Fruit fly (Drosophila melanogaster) whole organism, embryonic: Measurements from ENCODE around the gene Muted.

Source experiments
- BEAF-32 ChIP-seq: fragments of 200-800 bp; sonication (Bioruptor generic); optimal IDR thresholded peaks from 3 replicates; lab custom pipeline; 2017; ENCODE audit warnings: missing biosample characterization, missing genetic modification characterization, mild to moderate bottlenecking, moderate library complexity, missing genetic modification reagents
- BtbVII ChIP-seq: fragments of 200-800 bp; sonication (Bioruptor generic); optimal IDR thresholded peaks from 3 replicates; lab custom pipeline; 2017; ENCODE audit warnings: missing biosample characterization, mild to moderate bottlenecking, missing genetic modification characterization
- CG10267 ChIP-seq: fragments of 200-800 bp; sonication (Bioruptor generic); optimal IDR thresholded peaks from 2 replicates; lab custom pipeline; 2018; ENCODE audit warnings: missing biosample characterization, mild to moderate bottlenecking, missing genetic modification characterization, moderate library complexity
- CG10959 ChIP-seq: fragments of 200-800 bp; sonication (Bioruptor generic); IDR thresholded peaks from 2 replicates; pipeline ENCODE4 v1.3.6; 2022; ENCODE audit warnings: missing biosample characterization, missing genetic modification characterization
- CG11247 ChIP-seq: fragments of 200-800 bp; sonication (Bioruptor generic); IDR thresholded peaks from 2 replicates; pipeline ENCODE4 v1.3.6; 2022; ENCODE audit warnings: missing biosample characterization, missing genetic modification characterization
- CG11398 ChIP-seq: fragments of 200-800 bp; sonication (Bioruptor generic); optimal IDR thresholded peaks from 2 replicates; lab custom pipeline; 2016; ENCODE audit warnings: missing biosample characterization, missing genetic modification characterization
- CG12942 ChIP-seq: fragments of 200-800 bp; sonication (Bioruptor generic); optimal IDR thresholded peaks from 3 replicates; lab custom pipeline; 2016; ENCODE audit warnings: missing biosample characterization, missing genetic modification characterization
- CG13123 ChIP-seq: fragments of 200-800 bp; sonication (Bioruptor generic); optimal IDR thresholded peaks from 2 replicates; lab custom pipeline; 2016; ENCODE audit warnings: missing biosample characterization, missing genetic modification characterization
- CG16779 ChIP-seq: fragments of 200-800 bp; sonication (Bioruptor generic); IDR thresholded peaks from 2 replicates; pipeline ENCODE4 v1.3.6; 2022; ENCODE audit warnings: missing biosample characterization, missing genetic modification characterization
- CG17359 ChIP-seq: fragments of 200-800 bp; sonication (Bioruptor generic); optimal IDR thresholded peaks from 3 replicates; lab custom pipeline; 2018; ENCODE audit warnings: missing biosample characterization, mild to moderate bottlenecking, missing genetic modification characterization, moderate library complexity
- CG2120 ChIP-seq: fragments of 200-800 bp; sonication (Bioruptor generic); optimal IDR thresholded peaks from 3 replicates; lab custom pipeline; 2016; ENCODE audit warnings: missing biosample characterization, missing genetic modification characterization
- CG2199 ChIP-seq: fragments of 200-800 bp; sonication (Bioruptor generic); IDR thresholded peaks from 3 replicates; pipeline ENCODE4 v1.3.6; 2022; ENCODE audit warnings: missing biosample characterization, missing genetic modification characterization
- CG3281 ChIP-seq: fragments of 200-800 bp; sonication (Bioruptor generic); optimal IDR thresholded peaks from 3 replicates; lab custom pipeline; 2017; ENCODE audit warnings: missing biosample characterization, mild to moderate bottlenecking, missing genetic modification characterization
- CG3995 ChIP-seq: fragments of 200-800 bp; sonication (Bioruptor generic); optimal IDR thresholded peaks from 3 replicates; lab custom pipeline; 2016; ENCODE audit warnings: missing biosample characterization, missing genetic modification characterization
- CG4282 ChIP-seq: fragments of 200-800 bp; sonication (Bioruptor generic); optimal IDR thresholded peaks from 2 replicates; lab custom pipeline; 2016; ENCODE audit warnings: missing biosample characterization, missing genetic modification characterization
- CG7556 ChIP-seq: fragments of 200-800 bp; sonication (Bioruptor generic); optimal IDR thresholded peaks from 2 replicates; lab custom pipeline; 2017; ENCODE audit warnings: missing biosample characterization, mild to moderate bottlenecking, missing genetic modification characterization
- CG7745 ChIP-seq: fragments of 200-800 bp; sonication (Bioruptor generic); optimal IDR thresholded peaks from 2 replicates; lab custom pipeline; 2018; ENCODE audit warnings: missing biosample characterization, mild to moderate bottlenecking, missing genetic modification characterization, moderate library complexity
- CG8089 ChIP-seq: fragments of 200-800 bp; sonication (Bioruptor generic); optimal IDR thresholded peaks from 3 replicates; lab custom pipeline; 2016; ENCODE audit warnings: missing biosample characterization, missing genetic modification characterization
- CG8359 ChIP-seq: fragments of 200-800 bp; sonication (Bioruptor generic); optimal IDR thresholded peaks from 2 replicates; lab custom pipeline; 2017; ENCODE audit warnings: missing biosample characterization, mild to moderate bottlenecking, missing genetic modification characterization, borderline replicate concordance
- CG9876 ChIP-seq: fragments of 200-800 bp; sonication (Bioruptor generic); optimal IDR thresholded peaks from 2 replicates; lab custom pipeline; 2016; ENCODE audit warnings: missing biosample characterization, missing genetic modification characterization
- Dek ChIP-seq: fragments of 200-800 bp; sonication (Bioruptor generic); optimal IDR thresholded peaks from 3 replicates; lab custom pipeline; 2019; ENCODE audit warnings: missing biosample characterization, mild to moderate bottlenecking, missing genetic modification characterization, moderate library complexity
- ERR ChIP-seq: fragments of 200-800 bp; sonication (Bioruptor generic); optimal IDR thresholded peaks from 2 replicates; lab custom pipeline; 2016; ENCODE audit warnings: missing biosample characterization, missing genetic modification characterization
- Hand ChIP-seq: fragments of 200-800 bp; sonication (Bioruptor generic); optimal IDR thresholded peaks from 2 replicates; lab custom pipeline; 2017; ENCODE audit warnings: mild to moderate bottlenecking, missing biosample characterization, missing genetic modification reagents, missing genetic modification characterization
- MTF-1 ChIP-seq: fragments of 200-800 bp; sonication (Bioruptor generic); optimal IDR thresholded peaks from 2 replicates; lab custom pipeline; 2018; ENCODE audit warnings: missing biosample characterization, mild to moderate bottlenecking, missing genetic modification characterization, borderline replicate concordance
- Scr ChIP-seq: fragments of 200-800 bp; sonication (Bioruptor generic); IDR thresholded peaks from 2 replicates; pipeline ENCODE4 v1.3.6; 2022; ENCODE audit warnings: missing biosample characterization, missing genetic modification characterization; ENCODE audit not compliant: partially characterized antibody
- Sry-δ ChIP-seq: fragments of 200-800 bp; sonication (Bioruptor generic); optimal IDR thresholded peaks from 2 replicates; lab custom pipeline; 2016; ENCODE audit warnings: missing biosample characterization, missing genetic modification characterization
- TFAM ChIP-seq: fragments of 200-800 bp; sonication (Bioruptor generic); optimal IDR thresholded peaks from 2 replicates; lab custom pipeline; 2017; ENCODE audit warnings: missing biosample characterization, missing genetic modification characterization, inconsistent platforms
- ap ChIP-seq: fragments of 200-800 bp; sonication (Bioruptor generic); IDR thresholded peaks from 2 replicates; pipeline ENCODE4 v1.3.6; 2022; ENCODE audit warnings: missing biosample characterization, missing genetic modification characterization
- az2 ChIP-seq: fragments of 200-800 bp; sonication (Bioruptor generic); optimal IDR thresholded peaks from 3 replicates; lab custom pipeline; 2016; ENCODE audit warnings: missing biosample characterization, missing genetic modification characterization
- chm ChIP-seq: fragments of 200-800 bp; sonication (Bioruptor generic); IDR thresholded peaks from 2 replicates; pipeline ENCODE4 v1.3.6; 2022; ENCODE audit warnings: missing biosample characterization, missing genetic modification characterization
- ci ChIP-seq: fragments of 200-800 bp; sonication (Bioruptor generic); IDR thresholded peaks from 3 replicates; pipeline ENCODE4 v1.3.6; 2022; ENCODE audit warnings: missing biosample characterization, missing genetic modification characterization
- crp ChIP-seq, 2 experiments: fragments of 200-800 bp; sonication (Bioruptor generic); optimal IDR thresholded peaks; 2 replicates in 1 of 2; 3 replicates in 1 of 2; lab custom pipeline; 2017; ENCODE audit warnings: missing biosample characterization in 2 of 2, missing genetic modification characterization in 2 of 2, mild to moderate bottlenecking in 1 of 2, moderate library complexity in 1 of 2
- cwo ChIP-seq: fragments of 200-800 bp; sonication (Bioruptor generic); optimal IDR thresholded peaks from 3 replicates; lab custom pipeline; 2017; ENCODE audit warnings: missing biosample characterization, missing genetic modification characterization, mild to moderate bottlenecking, moderate library complexity, missing genetic modification reagents
- danr ChIP-seq: fragments of 200-800 bp; sonication (Bioruptor generic); IDR thresholded peaks from 2 replicates; pipeline ENCODE4 v1.3.6; 2022; ENCODE audit warnings: missing biosample characterization, missing genetic modification characterization
- dmrt11E ChIP-seq: fragments of 200-800 bp; sonication (Bioruptor generic); optimal IDR thresholded peaks from 3 replicates; lab custom pipeline; 2018; ENCODE audit warnings: missing biosample characterization, mild to moderate bottlenecking, missing genetic modification characterization, moderate library complexity
- esg ChIP-seq: fragments of 200-800 bp; sonication (Bioruptor generic); conservative IDR thresholded peaks from 2 replicates; pipeline ENCODE4 v1.3.6; 2022; ENCODE audit warnings: missing biosample characterization, missing genetic modification characterization
- ham ChIP-seq: fragments of 200-800 bp; sonication (Bioruptor generic); IDR thresholded peaks from 2 replicates; pipeline ENCODE4 v1.3.6; 2022; ENCODE audit warnings: missing biosample characterization, missing genetic modification characterization
- hbn ChIP-seq: fragments of 200-800 bp; sonication (Bioruptor generic); IDR thresholded peaks from 2 replicates; pipeline ENCODE4 v1.3.6; 2022; ENCODE audit warnings: missing biosample characterization, missing genetic modification characterization; ENCODE audit not compliant: partially characterized antibody
- her ChIP-seq: fragments of 200-800 bp; sonication (Bioruptor generic); optimal IDR thresholded peaks from 2 replicates; lab custom pipeline; 2016; ENCODE audit warnings: missing biosample characterization, missing genetic modification characterization
- lmd ChIP-seq: fragments of 200-800 bp; sonication (Bioruptor generic); IDR thresholded peaks from 2 replicates; pipeline ENCODE4 v1.3.6; 2022; ENCODE audit warnings: missing biosample characterization, missing genetic modification characterization
- nom ChIP-seq: fragments of 200-800 bp; sonication (Bioruptor generic); optimal IDR thresholded peaks from 2 replicates; lab custom pipeline; 2017; ENCODE audit warnings: missing biosample characterization, missing genetic modification characterization, mild to moderate bottlenecking, moderate library complexity, missing genetic modification reagents
- ranshi ChIP-seq: fragments of 200-800 bp; sonication (Bioruptor generic); IDR thresholded peaks from 2 replicates; pipeline ENCODE4 v1.3.6; 2022; ENCODE audit warnings: missing biosample characterization, missing genetic modification characterization
- repo ChIP-seq: fragments of 200-800 bp; sonication (Bioruptor generic); optimal IDR thresholded peaks from 2 replicates; lab custom pipeline; 2016; ENCODE audit warnings: missing biosample characterization, missing genetic modification characterization
- row ChIP-seq: fragments of 200-800 bp; sonication (Bioruptor generic); IDR thresholded peaks from 3 replicates; pipeline ENCODE4 v1.3.6; 2022; ENCODE audit warnings: missing biosample characterization, missing genetic modification characterization
- sens-2 ChIP-seq: fragments of 200-800 bp; sonication (Bioruptor generic); IDR thresholded peaks from 2 replicates; pipeline ENCODE4 v1.3.6; 2022; ENCODE audit warnings: missing biosample characterization, missing genetic modification characterization
- sim ChIP-seq: fragments of 200-800 bp; sonication (Bioruptor generic); IDR thresholded peaks from 2 replicates; pipeline ENCODE4 v1.3.6; 2022; ENCODE audit warnings: missing biosample characterization, missing genetic modification characterization
- slbo ChIP-seq: fragments of 200-800 bp; sonication (Bioruptor generic); IDR thresholded peaks from 2 replicates; pipeline ENCODE4 v1.3.6; 2022; ENCODE audit warnings: missing biosample characterization, missing genetic modification characterization
- so ChIP-seq: fragments of 200-800 bp; sonication (Bioruptor generic); IDR thresholded peaks from 3 replicates; pipeline ENCODE4 v1.3.6; 2022; ENCODE audit warnings: missing biosample characterization, missing genetic modification characterization
- trh ChIP-seq: fragments of 200-800 bp; sonication (Bioruptor generic); optimal IDR thresholded peaks from 2 replicates; lab custom pipeline; 2016; ENCODE audit warnings: missing biosample characterization, missing genetic modification characterization
- zen ChIP-seq: fragments of 200-800 bp; sonication (Bioruptor generic); optimal IDR thresholded peaks from 3 replicates; lab custom pipeline; 2018; ENCODE audit warnings: missing biosample characterization, mild to moderate bottlenecking, missing genetic modification characterization, moderate library complexity

Muted gene

dm6 chr3R:22358810-22359209 lies 3.6 kb upstream of the Muted start (continued):
- TF ChIP-seq nom: peak; percentile 44
- TF ChIP-seq CG7556: peak; percentile 67
- peak; percentile 88 for TF ChIP-seq dmrt11E (tag; lab: Kevin White, UChicago)
- TF ChIP-seq ci: peak; percentile 82
- peak; percentile 54 for TF ChIP-seq lmd (GFP tag; lab: Robert Waterston, UW)
- TF ChIP-seq CG3995 (GFP tag; lab: Kevin White, UChicago): no peak
- peak; percentile 48; the same call in 1 of the 2 replicates for TF ChIP-seq slbo (GFP tag; lab: Robert Waterston, UW)
- TF ChIP-seq CG11398 (GFP tag; lab: Kevin White, UChicago): peak; percentile 37
- no peak for TF ChIP-seq hbn
- no peak for TF ChIP-seq ERR (GFP tag; lab: Kevin White, UChicago)
- TF ChIP-seq sim (GFP tag; lab: Robert Waterston, UW): peak; percentile 69
- no peak for TF ChIP-seq ham
- no peak for TF ChIP-seq her (GFP tag; lab: Kevin White, UChicago)
- no peak for TF ChIP-seq Scr (GFP tag; lab: Robert Waterston, UW)
- TF ChIP-seq sens-2: no peak
- peak; percentile 59 for TF ChIP-seq CG8089 (GFP tag; lab: Kevin White, UChicago)
- TF ChIP-seq CG7745: peak; percentile 60
- peak; percentile 17 for TF ChIP-seq Dek (tag; lab: Kevin White, UChicago)
- TF ChIP-seq CG4282 (GFP tag; lab: Kevin White, UChicago): no peak
- TF ChIP-seq chm (GFP tag; lab: Robert Waterston, UW): peak; percentile 77
- peak; percentile 46 for TF ChIP-seq BtbVII (GFP tag; lab: Kevin White, UChicago)
- TF ChIP-seq MTF-1 (GFP tag; lab: Kevin White, UChicago): peak; percentile 44
- TF ChIP-seq esg: peak; percentile 24; the same call in 1 of the 2 replicates
- peak; percentile 61 for TF ChIP-seq CG8359 (GFP tag; lab: Kevin White, UChicago)
- peak; percentile 58 for TF ChIP-seq danr
- peak; percentile 91; the same call in 2 of the 3 replicates for TF ChIP-seq CG2199 (GFP tag; lab: Robert Waterston, UW)
- TF ChIP-seq BEAF-32 (GFP tag; lab: Kevin White, UChicago): no peak
- peak; percentile 90 for TF ChIP-seq CG17359 (tag; lab: Kevin White, UChicago)
- TF ChIP-seq repo (GFP tag; lab: Kevin White, UChicago): no peak
- 0 out of 2 replicates have a peak, but pooled peaks have one; percentile 21 for TF ChIP-seq ap (GFP tag; lab: Robert Waterston, UW)
- peak; percentile 17 for TF ChIP-seq TFAM (GFP tag; lab: Kevin White, UChicago)
- peak; percentile 66 for TF ChIP-seq CG10959
- peak; percentile 6 for TF ChIP-seq CG9876 (GFP tag; lab: Kevin White, UChicago)
- TF ChIP-seq CG13123 (GFP tag; lab: Kevin White, UChicago): peak; percentile 69
- TF ChIP-seq CG3281 (GFP tag; lab: Kevin White, UChicago): peak; percentile 52
- peak; percentile 65 for TF ChIP-seq CG10267 (tag; lab: Kevin White, UChicago)
- peak; percentile 56 for TF ChIP-seq ranshi (GFP tag; lab: Robert Waterston, UW)
- peak; percentile 32 for TF ChIP-seq Sry-δ (GFP tag; lab: Kevin White, UChicago)
- peak; percentile 77 for TF ChIP-seq CG11247 (GFP tag; lab: Robert Waterston, UW)
- peak; percentile 65 for TF ChIP-seq az2 (GFP tag; lab: Kevin White, UChicago)
- peak; percentile 63 for TF ChIP-seq trh (GFP tag; lab: Kevin White, UChicago)
- TF ChIP-seq row (GFP tag; lab: Robert Waterston, UW): peak; percentile 67; the same call in 2 of the 3 replicates
- TF ChIP-seq zen (tag; lab: Kevin White, UChicago): peak; percentile 72
- TF ChIP-seq crp (GFP tag; optimal IDR thresholded peaks at IDR 0.05; lab: Kevin White, UChicago): peak in 1 of 2 experiments; percentile 18
- TF ChIP-seq Hand (GFP tag; lab: Kevin White, UChicago): no peak
- peak; percentile 54 for TF ChIP-seq cwo (GFP tag; lab: Kevin White, UChicago)
- peak; percentile 59 for TF ChIP-seq CG12942 (GFP tag; lab: Kevin White, UChicago)
- TF ChIP-seq so (GFP tag; lab: Robert Waterston, UW): peak; percentile 58; the same call in 1 of the 3 replicates
- no peak for TF ChIP-seq CG16779 (GFP tag; lab: Robert Waterston, UW)
- TF ChIP-seq CG2120 (GFP tag; lab: Kevin White, UChicago): peak; percentile 52
